Worm (Caenorhabditis elegans) whole organism, L2 larva: ENCODE results near the gene nhr-5.
A peak's percentile ranks its signal among the peaks of the same experiment; 100 is the strongest.

Experiments
- ceh-82 ChIP-seq: fragments of 150-350 bp; optimal IDR thresholded peaks from 2 replicates; lab custom pipeline; 2014; ENCODE audit warnings: missing biosample characterization, missing genetic modification characterization
- elt-1 ChIP-seq: fragments of 150-350 bp; optimal IDR thresholded peaks from 2 replicates; lab custom pipeline; 2014; ENCODE audit warnings: missing biosample characterization, missing genetic modification characterization
- lin-13 ChIP-seq: fragments of 150-350 bp; optimal IDR thresholded peaks from 2 replicates; lab custom pipeline; 2014; ENCODE audit warnings: missing biosample characterization, missing genetic modification reagents, missing genetic modification characterization
- lin-39 ChIP-seq: fragments of 150-350 bp; optimal IDR thresholded peaks from 2 replicates; lab custom pipeline; 2014; ENCODE audit warnings: missing biosample characterization, missing genetic modification reagents, missing genetic modification characterization
- lsy-2 ChIP-seq, 2 experiments: fragments of 150-350 bp in 1 of 2; sonication (generic microtip) in 1 of 2; optimal IDR thresholded peaks; 2 replicates each; lab custom pipeline; 2014 to 2017; ENCODE audit warnings: missing biosample characterization in 2 of 2, missing genetic modification characterization in 2 of 2
- mab-5 ChIP-seq: fragments of 150-350 bp; optimal IDR thresholded peaks from 2 replicates; lab custom pipeline; 2014; ENCODE audit warnings: missing biosample characterization, missing genetic modification characterization
- nhr-129 ChIP-seq: fragments of 150-350 bp; optimal IDR thresholded peaks from 2 replicates; lab custom pipeline; 2014; ENCODE audit warnings: missing biosample characterization, missing genetic modification characterization
- nhr-237 ChIP-seq: fragments of 150-350 bp; optimal IDR thresholded peaks from 2 replicates; lab custom pipeline; 2014; ENCODE audit warnings: missing biosample characterization, missing genetic modification characterization
- snpc-4 ChIP-seq: fragments of 150-350 bp; optimal IDR thresholded peaks from 2 replicates; lab custom pipeline; 2014; ENCODE audit warnings: missing biosample characterization, missing genetic modification characterization
- unc-39 ChIP-seq: fragments of 150-350 bp; optimal IDR thresholded peaks from 2 replicates; lab custom pipeline; 2014; ENCODE audit warnings: missing biosample characterization, missing genetic modification characterization
- ztf-11 ChIP-seq: sonication (generic microtip); optimal IDR thresholded peaks from 2 replicates; lab custom pipeline; 2017; ENCODE audit warnings: missing biosample characterization, missing genetic modification characterization
- ztf-4 ChIP-seq: fragments of 150-350 bp; optimal IDR thresholded peaks from 2 replicates; lab custom pipeline; 2014; ENCODE audit warnings: missing biosample characterization, missing genetic modification characterization

DNA sequence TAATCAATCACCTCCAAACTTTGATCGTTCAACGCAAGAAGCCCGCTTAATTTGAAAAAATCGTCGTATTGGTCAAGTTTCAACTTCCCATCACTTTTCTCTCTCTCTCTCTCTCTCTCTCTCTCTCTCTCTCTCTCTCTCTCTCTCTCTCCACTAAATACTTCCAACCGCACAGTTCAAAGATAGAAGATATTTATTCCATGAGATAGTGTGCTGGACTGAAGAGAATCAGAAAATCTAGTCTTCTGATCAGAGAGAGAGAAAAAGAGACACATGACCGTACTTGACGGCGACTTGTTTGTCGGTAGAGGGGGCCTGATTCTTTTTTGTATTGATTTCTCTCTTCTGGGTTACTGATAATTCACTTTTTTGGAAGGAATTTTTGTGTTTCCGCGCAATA, 1.4 kb upstream of the nhr-5 start:
- TF ChIP-seq mab-5 (tag; lab: Kevin White, UChicago), result no peak
- TF ChIP-seq snpc-4 (tag; lab: Kevin White, UChicago), result no peak
- no peak for TF ChIP-seq unc-39
- TF ChIP-seq nhr-237 (tag; lab: Kevin White, UChicago), result no peak
- no peak for TF ChIP-seq elt-1
- TF ChIP-seq ztf-4 (tag; lab: Kevin White, UChicago), result no peak
- TF ChIP-seq lin-39, result no peak
- no peak for TF ChIP-seq lin-13
- no peak for TF ChIP-seq ztf-11 (tag; lab: Kevin White, UChicago)
- no peak for TF ChIP-seq ceh-82 (tag; lab: Kevin White, UChicago)
- TF ChIP-seq nhr-129 (tag; lab: Kevin White, UChicago), result no peak
- TF ChIP-seq lsy-2 (tag; optimal IDR thresholded peaks at IDR 0.05; lab: Kevin White, UChicago), result peak in 1 of 2 experiments; percentile 42
